Fruit fly (Drosophila melanogaster) whole organism, adult: ENCODE measurements around the gene twin.

Source experiments
- CG11617 ChIP-seq: fragments of 200-800 bp; sonication (Bioruptor generic); optimal IDR thresholded peaks from 2 replicates; lab custom pipeline; 2017; ENCODE audit warnings: mild to moderate bottlenecking, missing biosample characterization, missing genetic modification reagents, missing genetic modification characterization
- CG12768 ChIP-seq: fragments of 200-800 bp; sonication (Bioruptor generic); optimal IDR thresholded peaks from 2 replicates; lab custom pipeline; 2017; ENCODE audit warnings: missing biosample characterization, missing genetic modification characterization, mild to moderate bottlenecking, moderate library complexity, missing genetic modification reagents
- CG14711 ChIP-seq: fragments of 200-800 bp; sonication (Bioruptor generic); optimal IDR thresholded peaks from 2 replicates; lab custom pipeline; 2018; ENCODE audit warnings: missing biosample characterization, mild to moderate bottlenecking, missing genetic modification characterization, moderate library complexity
- CG1620 ChIP-seq: fragments of 200-800 bp; sonication (Bioruptor generic); optimal IDR thresholded peaks from 2 replicates; lab custom pipeline; 2016; ENCODE audit warnings: missing biosample characterization, missing genetic modification characterization
- CG33017 ChIP-seq: fragments of 200-800 bp; sonication (Bioruptor generic); optimal IDR thresholded peaks from 2 replicates; lab custom pipeline; 2018; ENCODE audit warnings: missing biosample characterization, mild to moderate bottlenecking, missing genetic modification characterization, moderate library complexity
- CG5204 ChIP-seq: fragments of 200-800 bp; sonication (Bioruptor generic); optimal IDR thresholded peaks from 2 replicates; lab custom pipeline; 2016; ENCODE audit warnings: missing biosample characterization, missing genetic modification characterization
- CG7045 ChIP-seq: fragments of 200-800 bp; sonication (Bioruptor generic); optimal IDR thresholded peaks from 2 replicates; lab custom pipeline; 2017; ENCODE audit warnings: missing biosample characterization, mild to moderate bottlenecking, missing genetic modification characterization
- CG7101 ChIP-seq: fragments of 200-800 bp; sonication (Bioruptor generic); optimal IDR thresholded peaks from 2 replicates; lab custom pipeline; 2018; ENCODE audit warnings: missing biosample characterization, mild to moderate bottlenecking, missing genetic modification characterization, moderate library complexity
- Clk ChIP-seq: fragments of 200-800 bp; sonication (Bioruptor generic); optimal IDR thresholded peaks from 2 replicates; lab custom pipeline; 2017; ENCODE audit warnings: missing biosample characterization, missing genetic modification characterization
- Crg-1 ChIP-seq: fragments of 200-800 bp; sonication (Bioruptor generic); optimal IDR thresholded peaks from 2 replicates; lab custom pipeline; 2016; ENCODE audit warnings: missing biosample characterization, missing genetic modification characterization
- Hr96 ChIP-seq: fragments of 200-800 bp; sonication (Bioruptor generic); optimal IDR thresholded peaks from 2 replicates; lab custom pipeline; 2016; ENCODE audit warnings: missing biosample characterization, missing genetic modification characterization
- Mnt ChIP-seq: fragments of 200-800 bp; sonication (Bioruptor generic); optimal IDR thresholded peaks from 2 replicates; lab custom pipeline; 2016; ENCODE audit warnings: missing biosample characterization, mild to moderate bottlenecking, missing genetic modification characterization
- bab1 ChIP-seq: fragments of 200-800 bp; sonication (Bioruptor generic); optimal IDR thresholded peaks from 3 replicates; lab custom pipeline; 2019; ENCODE audit warnings: missing biosample characterization, mild to moderate bottlenecking, missing genetic modification characterization, moderate library complexity
- cic ChIP-seq: fragments of 200-800 bp; sonication (Bioruptor generic); optimal IDR thresholded peaks from 2 replicates; lab custom pipeline; 2017; ENCODE audit warnings: missing biosample characterization, mild to moderate bottlenecking, missing genetic modification characterization, moderate library complexity
- cnc ChIP-seq, 2 experiments: fragments of >200 bp; optimal IDR thresholded peaks; 2 replicates each; lab custom pipeline; 2017
- kay ChIP-seq: fragments of 200-800 bp; sonication (Bioruptor generic); peaks from one replicate; lab custom pipeline; 2016; ENCODE audit warnings: missing biosample characterization, missing genetic modification characterization, borderline replicate concordance
- ovo ChIP-seq: fragments of 200-800 bp; sonication (Bioruptor generic); optimal IDR thresholded peaks from 2 replicates; lab custom pipeline; 2016; ENCODE audit warnings: missing biosample characterization, missing genetic modification characterization
- pad ChIP-seq: fragments of 200-800 bp; sonication (Bioruptor generic); optimal IDR thresholded peaks from 3 replicates; lab custom pipeline; 2017; ENCODE audit warnings: missing biosample characterization, missing genetic modification characterization, mild to moderate bottlenecking, moderate library complexity, missing genetic modification reagents
- tj ChIP-seq: fragments of 200-800 bp; sonication (Bioruptor generic); optimal IDR thresholded peaks from 3 replicates; lab custom pipeline; 2017; ENCODE audit warnings: missing biosample characterization, mild to moderate bottlenecking, missing genetic modification characterization, moderate library complexity
- toe ChIP-seq: fragments of 200-800 bp; sonication (Bioruptor generic); optimal IDR thresholded peaks from 2 replicates; lab custom pipeline; 2016; ENCODE audit warnings: missing biosample characterization, missing genetic modification characterization

Gene twin

dm6 chr3R:24260041-24260379 lies 38.2 kb upstream of the twin start:
- TF ChIP-seq Mnt (GFP tag; lab: Kevin White, UChicago) (no peak), CG11617 (peak; percentile 35), kay (GFP tag; lab: Kevin White, UChicago) (peak; percentile 69), CG12768 (GFP tag; lab: Kevin White, UChicago) (no peak), pad (peak; percentile 90), toe (GFP tag; lab: Kevin White, UChicago) (no peak), Crg-1 (GFP tag; lab: Kevin White, UChicago) (peak; percentile 4), tj (GFP tag; lab: Kevin White, UChicago) (peak; percentile 32), CG14711 (tag; lab: Kevin White, UChicago) (no peak), cnc (optimal IDR thresholded peaks at IDR 0.05; lab: Kevin White, UChicago) (no peak), CG7101 (tag; lab: Kevin White, UChicago) (no peak)

dm6 chr3R:24259278-24260040 lies 37.7 kb upstream of the twin start:
- TF ChIP-seq tj (GFP tag; lab: Kevin White, UChicago) (peak; percentile 74), CG14711 (tag; lab: Kevin White, UChicago) (peak; percentile 93), CG12768 (GFP tag; lab: Kevin White, UChicago) (peak; percentile 95), pad (no peak), CG5204 (GFP tag; lab: Kevin White, UChicago) (peak; percentile 91), CG33017 (tag; lab: Kevin White, UChicago) (peak; percentile 97), toe (GFP tag; lab: Kevin White, UChicago) (peak; percentile 83), CG7045 (GFP tag; lab: Kevin White, UChicago) (peak; percentile 94), ovo (GFP tag; lab: Kevin White, UChicago) (peak; percentile 53), Clk (GFP tag; lab: Kevin White, UChicago) (peak; percentile 94), CG7101 (tag; lab: Kevin White, UChicago) (peak; percentile 97), Mnt (GFP tag; lab: Kevin White, UChicago) (peak; percentile 69), cnc (optimal IDR thresholded peaks at IDR 0.05; lab: Kevin White, UChicago) (no peak), Hr96 (GFP tag; lab: Kevin White, UChicago) (peak; percentile 91), cic (GFP tag; lab: Kevin White, UChicago) (peak; percentile 55), bab1 (GFP tag; lab: Kevin White, UChicago) (peak; percentile 94), Crg-1 (GFP tag; lab: Kevin White, UChicago) (peak; percentile 80), CG1620 (GFP tag; lab: Kevin White, UChicago) (peak; percentile 62), CG11617 (peak; percentile 89), kay (GFP tag; lab: Kevin White, UChicago) (peak; percentile 84)

- TF ChIP-seq CG1620 (GFP tag; lab: Kevin White, UChicago), result no peak
- no peak for TF ChIP-seq Mnt (GFP tag; lab: Kevin White, UChicago)
- TF ChIP-seq CG33017 (tag; lab: Kevin White, UChicago), result no peak
- no peak for TF ChIP-seq ovo (GFP tag; lab: Kevin White, UChicago)
- no peak for TF ChIP-seq CG12768 (GFP tag; lab: Kevin White, UChicago)
- no peak for TF ChIP-seq CG11617
- no peak for TF ChIP-seq cnc (optimal IDR thresholded peaks at IDR 0.05; lab: Kevin White, UChicago)
- TF ChIP-seq Hr96 (GFP tag; lab: Kevin White, UChicago), result no peak
- TF ChIP-seq kay (GFP tag; lab: Kevin White, UChicago), result no peak
- no peak for TF ChIP-seq Clk (GFP tag; lab: Kevin White, UChicago)
- TF ChIP-seq tj (GFP tag; lab: Kevin White, UChicago), result no peak
- no peak for TF ChIP-seq cic (GFP tag; lab: Kevin White, UChicago)
- no peak for TF ChIP-seq CG5204 (GFP tag; lab: Kevin White, UChicago)
- no peak for TF ChIP-seq CG7101 (tag; lab: Kevin White, UChicago)
- no peak for TF ChIP-seq Crg-1 (GFP tag; lab: Kevin White, UChicago)
- no peak for TF ChIP-seq toe (GFP tag; lab: Kevin White, UChicago)
- TF ChIP-seq CG14711 (tag; lab: Kevin White, UChicago), result no peak
- TF ChIP-seq pad, result no peak
Measured at dm6 chr3R:24258333-24258732, 36.6 kb upstream of the twin start.

dm6 chr3R:24252494-24252893 lies 30.7 kb upstream of the twin start, which contains the start of gene beta-PheRS:
Gene beta-PheRS (minus strand): TSS chr3R:24252679.
- TF ChIP-seq CG7101 (tag; lab: Kevin White, UChicago), result peak; percentile 61
- peak; percentile 57 for TF ChIP-seq pad
- TF ChIP-seq CG7045 (GFP tag; lab: Kevin White, UChicago), result no peak
- TF ChIP-seq cic (GFP tag; lab: Kevin White, UChicago), result peak; percentile 40
- peak; percentile 27 for TF ChIP-seq CG12768 (GFP tag; lab: Kevin White, UChicago)
- TF ChIP-seq ovo (GFP tag; lab: Kevin White, UChicago), result peak; percentile 33
- TF ChIP-seq toe (GFP tag; lab: Kevin White, UChicago), result no peak
- TF ChIP-seq Hr96 (GFP tag; lab: Kevin White, UChicago), result no peak
- TF ChIP-seq CG11617, result peak; percentile 40
- TF ChIP-seq cnc (optimal IDR thresholded peaks at IDR 0.05; lab: Kevin White, UChicago), result no peak
- peak; percentile 35 for TF ChIP-seq tj (GFP tag; lab: Kevin White, UChicago)
- peak; percentile 36 for TF ChIP-seq Clk (GFP tag; lab: Kevin White, UChicago)
- TF ChIP-seq bab1 (GFP tag; lab: Kevin White, UChicago), result peak; percentile 73
- TF ChIP-seq CG14711 (tag; lab: Kevin White, UChicago), result peak; percentile 76
- TF ChIP-seq CG5204 (GFP tag; lab: Kevin White, UChicago), result no peak
- no peak for TF ChIP-seq CG33017 (tag; lab: Kevin White, UChicago)
- TF ChIP-seq Crg-1 (GFP tag; lab: Kevin White, UChicago), result peak; percentile 50
- TF ChIP-seq CG1620 (GFP tag; lab: Kevin White, UChicago), result peak; percentile 76
- TF ChIP-seq Mnt (GFP tag; lab: Kevin White, UChicago), result peak; percentile 82

- TF ChIP-seq ovo (GFP tag; lab: Kevin White, UChicago), result no peak
- no peak for TF ChIP-seq Clk (GFP tag; lab: Kevin White, UChicago)
- TF ChIP-seq tj (GFP tag; lab: Kevin White, UChicago), result no peak
- TF ChIP-seq CG1620 (GFP tag; lab: Kevin White, UChicago), result no peak
- no peak for TF ChIP-seq CG7101 (tag; lab: Kevin White, UChicago)
- no peak for TF ChIP-seq toe (GFP tag; lab: Kevin White, UChicago)
- no peak for TF ChIP-seq Crg-1 (GFP tag; lab: Kevin White, UChicago)
- TF ChIP-seq Hr96 (GFP tag; lab: Kevin White, UChicago), result no peak
- no peak for TF ChIP-seq CG5204 (GFP tag; lab: Kevin White, UChicago)
- TF ChIP-seq cnc (optimal IDR thresholded peaks at IDR 0.05; lab: Kevin White, UChicago), result no peak
- TF ChIP-seq CG11617, result no peak
Measured at dm6 chr3R:24234721-24235120, 13.0 kb upstream of the twin start.
